Fruit fly (Drosophila melanogaster) whole organism, prepupa: ENCODE data around the gene fry.
A peak's percentile ranks its signal among the peaks of the same experiment; 100 is the strongest.

Experiments
- CG10631 ChIP-seq: fragments of 200-800 bp; sonication (Bioruptor generic); optimal IDR thresholded peaks from 2 replicates; lab custom pipeline; 2016; ENCODE audit warnings: missing biosample characterization, missing genetic modification characterization
- CG11294 ChIP-seq: fragments of 200-800 bp; sonication (Bioruptor generic); IDR thresholded peaks from 2 replicates; pipeline ENCODE4 v1.3.6; 2022; ENCODE audit warnings: missing biosample characterization, missing genetic modification characterization
- CG11762 ChIP-seq: fragments of 200-800 bp; sonication (Bioruptor generic); optimal IDR thresholded peaks from 3 replicates; lab custom pipeline; 2016; ENCODE audit warnings: missing biosample characterization, missing genetic modification characterization; ENCODE audit not compliant: insufficient read depth
- CG1621 ChIP-seq: fragments of 200-800 bp; sonication (Bioruptor generic); optimal IDR thresholded peaks from 3 replicates; lab custom pipeline; 2018; ENCODE audit warnings: missing biosample characterization, mild to moderate bottlenecking, missing genetic modification characterization
- CG3032 ChIP-seq: fragments of 200-800 bp; optimal IDR thresholded peaks from 2 replicates; lab custom pipeline; 2019; ENCODE audit warnings: missing biosample characterization, mild to moderate bottlenecking, missing genetic modification characterization, moderate library complexity
- CG32006 ChIP-seq: fragments of 200-800 bp; sonication (Bioruptor generic); optimal IDR thresholded peaks from 3 replicates; lab custom pipeline; 2017; ENCODE audit warnings: missing biosample characterization, mild to moderate bottlenecking, missing genetic modification characterization
- CG3919 ChIP-seq: fragments of 200-800 bp; sonication (Bioruptor generic); optimal IDR thresholded peaks from 3 replicates; lab custom pipeline; 2016; ENCODE audit warnings: missing biosample characterization, missing genetic modification characterization
- CG4318 ChIP-seq: fragments of 200-800 bp; sonication (Bioruptor generic); optimal IDR thresholded peaks from 3 replicates; lab custom pipeline; 2017; ENCODE audit warnings: missing biosample characterization, mild to moderate bottlenecking, missing genetic modification characterization
- CG6163 ChIP-seq: fragments of 200-800 bp; sonication (Bioruptor generic); IDR thresholded peaks from 3 replicates; pipeline ENCODE4 v1.3.6; 2022; ENCODE audit warnings: missing biosample characterization, missing genetic modification characterization
- CG6792 ChIP-seq: fragments of 200-800 bp; sonication (Bioruptor generic); optimal IDR thresholded peaks from 3 replicates; lab custom pipeline; 2016; ENCODE audit warnings: missing biosample characterization, missing genetic modification characterization
- CG6854 ChIP-seq: fragments of 200-800 bp; sonication (Bioruptor generic); optimal IDR thresholded peaks from 2 replicates; lab custom pipeline; 2017; ENCODE audit warnings: missing biosample characterization, mild to moderate bottlenecking, missing genetic modification characterization
- CG7368 ChIP-seq: fragments of 200-800 bp; sonication (Bioruptor generic); optimal IDR thresholded peaks from 3 replicates; lab custom pipeline; 2016; ENCODE audit warnings: missing biosample characterization, missing genetic modification characterization
- CG8119 ChIP-seq: fragments of 200-800 bp; sonication (Bioruptor generic); IDR thresholded peaks from 3 replicates; pipeline ENCODE4 v1.3.6; 2022; ENCODE audit warnings: missing biosample characterization, missing genetic modification characterization
- CG8319 ChIP-seq: fragments of 200-800 bp; sonication (Bioruptor generic); optimal IDR thresholded peaks from 3 replicates; lab custom pipeline; 2016; ENCODE audit warnings: missing biosample characterization, missing genetic modification characterization
- CG8632 ChIP-seq: fragments of 200-800 bp; sonication (Bioruptor generic); optimal IDR thresholded peaks from 3 replicates; lab custom pipeline; 2016; ENCODE audit warnings: missing biosample characterization, missing genetic modification characterization
- CG9139 ChIP-seq: fragments of 200-800 bp; sonication (Bioruptor generic); optimal IDR thresholded peaks from 3 replicates; lab custom pipeline; 2017; ENCODE audit warnings: missing biosample characterization, mild to moderate bottlenecking, missing genetic modification characterization
- Eip75B ChIP-seq: fragments of 200-800 bp; sonication (Bioruptor generic); optimal IDR thresholded peaks from 3 replicates; lab custom pipeline; 2016; ENCODE audit warnings: missing biosample characterization, missing genetic modification characterization
- Eip78C ChIP-seq: fragments of 200-800 bp; sonication (Bioruptor generic); peaks from one replicate; lab custom pipeline; 2016; ENCODE audit warnings: missing biosample characterization, missing genetic modification characterization
- Eip93F ChIP-seq: fragments of 200-800 bp; sonication (Bioruptor generic); optimal IDR thresholded peaks from 2 replicates; lab custom pipeline; 2016; ENCODE audit warnings: missing biosample characterization, mild to moderate bottlenecking, missing genetic modification characterization
- Ets21C ChIP-seq: fragments of 200-800 bp; sonication (Bioruptor generic); optimal IDR thresholded peaks from 3 replicates; lab custom pipeline; 2016; ENCODE audit warnings: missing biosample characterization, missing genetic modification characterization
- Ets96B ChIP-seq: fragments of 200-800 bp; optimal IDR thresholded peaks from 2 replicates; lab custom pipeline; 2019; ENCODE audit warnings: missing biosample characterization, mild to moderate bottlenecking, missing genetic modification characterization, moderate library complexity
- Gug ChIP-seq: fragments of 200-800 bp; sonication (Bioruptor generic); IDR thresholded peaks from 2 replicates; pipeline ENCODE4 v1.3.6; 2022; ENCODE audit warnings: missing biosample characterization, missing genetic modification characterization
- Hr38 ChIP-seq: sonication (Bioruptor generic); optimal IDR thresholded peaks from 2 replicates; lab custom pipeline; 2016; ENCODE audit warnings: missing biosample characterization, missing genetic modification characterization
- Lpt ChIP-seq: fragments of 200-800 bp; sonication (Bioruptor generic); optimal IDR thresholded peaks from 3 replicates; lab custom pipeline; 2016; ENCODE audit warnings: missing biosample characterization, missing genetic modification characterization
- Met ChIP-seq: fragments of 200-800 bp; sonication (Bioruptor generic); optimal IDR thresholded peaks from 3 replicates; lab custom pipeline; 2016; ENCODE audit warnings: missing biosample characterization, missing genetic modification characterization
- OdsH ChIP-seq: fragments of 200-800 bp; sonication (Bioruptor generic); optimal IDR thresholded peaks from 3 replicates; lab custom pipeline; 2016; ENCODE audit warnings: missing biosample characterization, missing genetic modification characterization
- Smox ChIP-seq: fragments of 200-800 bp; sonication (Bioruptor generic); optimal IDR thresholded peaks from 3 replicates; lab custom pipeline; 2016; ENCODE audit warnings: missing biosample characterization, missing genetic modification characterization
- Sox102F ChIP-seq: fragments of 200-800 bp; sonication (Bioruptor generic); optimal IDR thresholded peaks from 2 replicates; lab custom pipeline; 2016; ENCODE audit warnings: missing biosample characterization, mild to moderate bottlenecking, missing genetic modification characterization
- Sox14 ChIP-seq: fragments of 200-800 bp; sonication (Bioruptor generic); optimal IDR thresholded peaks from 3 replicates; lab custom pipeline; 2016; ENCODE audit warnings: missing biosample characterization, missing genetic modification characterization
- Sox15 ChIP-seq: fragments of 200-800 bp; sonication (Bioruptor generic); optimal IDR thresholded peaks from 3 replicates; lab custom pipeline; 2016; ENCODE audit warnings: missing biosample characterization, missing genetic modification characterization
- acj6 ChIP-seq: fragments of 200-800 bp; sonication (Bioruptor generic); optimal IDR thresholded peaks from 3 replicates; lab custom pipeline; 2016; ENCODE audit warnings: missing biosample characterization, missing genetic modification characterization
- cyc ChIP-seq: fragments of 200-800 bp; sonication (Bioruptor generic); optimal IDR thresholded peaks from 3 replicates; lab custom pipeline; 2016; ENCODE audit warnings: missing biosample characterization, missing genetic modification characterization
- dac ChIP-seq: fragments of 200-800 bp; sonication (Bioruptor generic); optimal IDR thresholded peaks from 2 replicates; lab custom pipeline; 2017; ENCODE audit warnings: missing biosample characterization, mild to moderate bottlenecking, missing genetic modification characterization
- dsx ChIP-seq: fragments of 200-800 bp; optimal IDR thresholded peaks from 3 replicates; lab custom pipeline; 2019; ENCODE audit warnings: missing biosample characterization, mild to moderate bottlenecking, missing genetic modification characterization, moderate library complexity; ENCODE audit not compliant: poor library complexity, severe bottlenecking
- eg ChIP-seq: fragments of 200-800 bp; sonication (Bioruptor generic); IDR thresholded peaks from 3 replicates; pipeline ENCODE4 v1.3.6; 2022; ENCODE audit warnings: missing biosample characterization, missing genetic modification characterization
- esn ChIP-seq: fragments of 200-800 bp; sonication (Bioruptor generic); optimal IDR thresholded peaks from 2 replicates; lab custom pipeline; 2016; ENCODE audit warnings: missing biosample characterization, mild to moderate bottlenecking, missing genetic modification characterization, moderate library complexity
- fd59A ChIP-seq: fragments of 200-800 bp; sonication (Bioruptor generic); optimal IDR thresholded peaks from 2 replicates; lab custom pipeline; 2017; ENCODE audit warnings: missing biosample characterization, mild to moderate bottlenecking, missing genetic modification characterization, missing genetic modification reagents
- fd85E ChIP-seq: fragments of 200-800 bp; sonication (Bioruptor generic); optimal IDR thresholded peaks from 3 replicates; lab custom pipeline; 2016; ENCODE audit warnings: missing biosample characterization, missing genetic modification characterization
- fkh ChIP-seq: fragments of 200-800 bp; sonication (Bioruptor generic); optimal IDR thresholded peaks from 3 replicates; lab custom pipeline; 2017; ENCODE audit warnings: missing biosample characterization, mild to moderate bottlenecking, missing genetic modification characterization, moderate library complexity
- net ChIP-seq: fragments of 200-800 bp; sonication (Bioruptor generic); optimal IDR thresholded peaks from 3 replicates; lab custom pipeline; 2016; ENCODE audit warnings: missing biosample characterization, missing genetic modification characterization
- pdm3 ChIP-seq: fragments of 200-800 bp; sonication (Bioruptor generic); optimal IDR thresholded peaks from 3 replicates; lab custom pipeline; 2016; ENCODE audit warnings: missing biosample characterization, missing genetic modification characterization
- salr ChIP-seq, 2 experiments: fragments of 200-800 bp; sonication (Bioruptor generic); optimal IDR thresholded peaks; 3 replicates each; lab custom pipeline; 2016 to 2018; ENCODE audit warnings: missing biosample characterization in 2 of 2, missing genetic modification characterization in 2 of 2, mild to moderate bottlenecking in 1 of 2
- spab ChIP-seq: fragments of 200-800 bp; sonication (Bioruptor generic); optimal IDR thresholded peaks from 2 replicates; lab custom pipeline; 2017; ENCODE audit warnings: missing biosample characterization, mild to moderate bottlenecking, missing genetic modification characterization, missing genetic modification reagents
- ss ChIP-seq, 2 experiments: fragments of 200-800 bp; sonication (Bioruptor generic); optimal IDR thresholded peaks; 2 replicates in 1 of 2; 3 replicates in 1 of 2; lab custom pipeline; 2017 to 2018; ENCODE audit warnings: mild to moderate bottlenecking in 2 of 2, missing biosample characterization in 2 of 2, missing genetic modification characterization in 2 of 2, moderate library complexity in 1 of 2
- vri ChIP-seq: fragments of 200-800 bp; sonication (Bioruptor generic); optimal IDR thresholded peaks from 3 replicates; lab custom pipeline; 2016; ENCODE audit warnings: missing biosample characterization, mild to moderate bottlenecking, missing genetic modification characterization

The fry gene

DNA sequence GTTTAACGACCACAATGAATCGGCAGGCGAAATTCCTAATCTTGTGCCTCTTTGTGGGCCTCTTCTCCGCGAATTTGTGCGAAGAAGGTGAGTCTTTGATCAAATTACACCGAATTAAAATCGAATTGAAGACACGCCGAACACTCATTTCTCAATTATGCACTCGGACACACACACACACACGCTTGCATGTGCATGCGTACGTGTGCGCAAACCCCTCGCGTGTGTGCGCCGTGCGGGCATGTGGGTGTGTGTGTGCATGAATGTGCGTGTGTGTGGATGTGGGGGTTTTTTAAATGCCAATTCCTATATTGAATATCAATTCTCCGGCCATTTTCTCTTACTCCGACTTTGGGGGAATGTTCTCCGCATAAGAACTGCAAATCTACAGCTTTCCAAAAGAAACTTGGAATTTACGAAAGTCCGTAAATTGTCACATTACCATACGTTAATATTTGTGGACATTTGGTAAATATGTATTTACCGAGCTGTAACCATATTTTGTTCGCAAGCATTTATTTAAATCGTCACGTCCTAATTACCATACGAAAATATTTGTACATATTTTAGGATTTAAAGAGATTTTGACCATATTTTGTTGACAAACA is 35.7 kb upstream of the fry start:
- TF ChIP-seq Sox102F: no peak
- TF ChIP-seq CG11762 (GFP tag; lab: Kevin White, UChicago): no peak
- TF ChIP-seq esn (GFP tag; lab: Kevin White, UChicago): no peak
- TF ChIP-seq ss (GFP tag; optimal IDR thresholded peaks at IDR 0.05; lab: Kevin White, UChicago): peak; percentile 5 to 52
- no peak for TF ChIP-seq fd85E (GFP tag; lab: Kevin White, UChicago)
- TF ChIP-seq CG8632: no peak
- TF ChIP-seq cyc: no peak
- TF ChIP-seq Eip78C (GFP tag; lab: Kevin White, UChicago): peak; percentile 62
- no peak for TF ChIP-seq Ets96B
- peak; percentile 64 for TF ChIP-seq fkh (GFP tag; lab: Kevin White, UChicago)
- peak; percentile 42 for TF ChIP-seq CG1621 (tag; lab: Kevin White, UChicago)
- TF ChIP-seq CG3032: no peak
- no peak for TF ChIP-seq CG6163
- TF ChIP-seq vri (GFP tag; lab: Kevin White, UChicago): peak; percentile 63
- no peak for TF ChIP-seq CG7368 (GFP tag; lab: Kevin White, UChicago)
- TF ChIP-seq CG6854 (GFP tag; lab: Kevin White, UChicago): peak; percentile 51

DNA sequence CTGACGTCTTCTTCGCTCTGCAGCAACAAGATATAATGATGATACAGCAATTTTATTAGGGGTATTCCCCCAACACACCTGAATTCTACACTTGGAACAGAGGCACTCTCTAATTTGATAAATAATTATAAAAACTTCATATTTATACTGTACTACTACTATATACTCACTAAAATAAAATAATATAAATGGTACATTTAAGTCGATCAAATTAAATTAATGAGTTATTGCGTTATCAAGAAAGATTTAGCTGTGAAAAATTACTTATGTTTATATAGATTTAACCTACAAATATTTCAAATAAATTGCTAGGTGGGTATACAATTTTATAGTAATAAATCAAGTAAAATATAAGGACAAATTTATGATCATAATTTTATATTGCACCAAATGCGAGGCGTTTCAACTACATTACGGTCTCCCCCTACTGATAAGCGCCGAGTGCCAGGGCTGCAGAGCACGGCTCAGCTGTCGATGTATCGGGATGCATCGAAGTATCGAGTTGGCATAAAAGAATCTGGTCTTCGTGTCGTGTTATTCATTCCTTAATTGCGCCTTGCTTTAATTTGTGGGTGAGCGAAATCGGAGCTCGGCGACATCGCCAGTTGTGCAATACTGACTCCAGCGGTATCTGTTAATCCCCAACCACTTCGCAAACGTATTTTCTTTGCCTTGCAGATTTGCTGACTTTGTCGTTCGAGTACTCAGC is 35.1 kb upstream of the fry start, which contains the start of gene vsg:
Gene vsg, plus strand, starts transcription at position 497 of the 709 bp plus-strand sequence.
- peak; percentile 69 for TF ChIP-seq esn (GFP tag; lab: Kevin White, UChicago)
- peak; percentile 56 for TF ChIP-seq CG8319 (GFP tag; lab: Kevin White, UChicago)
- peak; percentile 83 for TF ChIP-seq CG32006 (GFP tag; lab: Kevin White, UChicago)
- TF ChIP-seq Smox: peak; percentile 67
- no peak for TF ChIP-seq fkh (GFP tag; lab: Kevin White, UChicago)
- TF ChIP-seq Ets21C: peak; percentile 47
- TF ChIP-seq fd59A (GFP tag; lab: Kevin White, UChicago): peak; percentile 48
- TF ChIP-seq CG6854 (GFP tag; lab: Kevin White, UChicago): no peak
- peak; percentile 76 for TF ChIP-seq Ets96B
- TF ChIP-seq CG4318: no peak
- TF ChIP-seq CG3032: peak; percentile 84
- TF ChIP-seq CG8632: peak; percentile 82
- no peak for TF ChIP-seq Hr38 (GFP tag; lab: Kevin White, UChicago)
- TF ChIP-seq fd85E (GFP tag; lab: Kevin White, UChicago): no peak
- no peak for TF ChIP-seq CG1621 (tag; lab: Kevin White, UChicago)
- peak; percentile 62 for TF ChIP-seq dsx (GFP tag; lab: Kevin White, UChicago)
- peak in 1 of 2 experiments; percentile 82 for TF ChIP-seq salr (GFP tag; optimal IDR thresholded peaks at IDR 0.05; lab: Kevin White, UChicago)
- TF ChIP-seq net (GFP tag; lab: Kevin White, UChicago): peak; percentile 21
- peak; percentile 24 for TF ChIP-seq CG9139 (GFP tag; lab: Kevin White, UChicago)
- peak; percentile 52 for TF ChIP-seq Lpt (GFP tag; lab: Kevin White, UChicago)
- TF ChIP-seq CG7368 (GFP tag; lab: Kevin White, UChicago): peak; percentile 29
- peak; percentile 80 for TF ChIP-seq Eip78C (GFP tag; lab: Kevin White, UChicago)
- TF ChIP-seq spab (GFP tag; lab: Kevin White, UChicago): peak; percentile 42
- TF ChIP-seq Eip75B (GFP tag; lab: Kevin White, UChicago): no peak
- no peak; the same call in 2 of the 3 replicates for TF ChIP-seq CG6163
- TF ChIP-seq Eip93F (GFP tag; lab: Kevin White, UChicago): peak; percentile 47
- peak; percentile 90 for TF ChIP-seq CG10631
- peak; percentile 82 for TF ChIP-seq CG8119 (GFP tag; lab: Robert Waterston, UW)
- TF ChIP-seq Sox102F: no peak
- TF ChIP-seq CG6792 (GFP tag; lab: Kevin White, UChicago): peak; percentile 59
- TF ChIP-seq OdsH: peak; percentile 77
- peak; percentile 14 for TF ChIP-seq Sox14 (GFP tag; lab: Kevin White, UChicago)
- peak; percentile 69; the same call in 2 of the 3 replicates for TF ChIP-seq eg (GFP tag; lab: Robert Waterston, UW)
- no peak for TF ChIP-seq pdm3
- TF ChIP-seq Sox15 (GFP tag; lab: Kevin White, UChicago): peak; percentile 73
- no peak for TF ChIP-seq dac (GFP tag; lab: Kevin White, UChicago)
- TF ChIP-seq CG11762 (GFP tag; lab: Kevin White, UChicago): peak; percentile 10
- TF ChIP-seq Gug (GFP tag; lab: Robert Waterston, UW): peak; percentile 67
- peak; percentile 60 for TF ChIP-seq Met (GFP tag; lab: Kevin White, UChicago)
- peak; percentile 55 for TF ChIP-seq cyc
- peak in 1 of 2 experiments; percentile 60 for TF ChIP-seq ss (GFP tag; optimal IDR thresholded peaks at IDR 0.05; lab: Kevin White, UChicago)
- TF ChIP-seq acj6 (GFP tag; lab: Kevin White, UChicago): peak; percentile 82
- TF ChIP-seq CG11294: peak; percentile 53; the same call in 1 of the 2 replicates
- peak; percentile 58 for TF ChIP-seq CG3919 (GFP tag; lab: Kevin White, UChicago)
